Fruit fly (Drosophila melanogaster) whole organism, embryonic: ENCODE data around the gene CG43407.

Experiments
- Atf3 ChIP-seq: fragments of 200-800 bp; sonication (Bioruptor generic); optimal IDR thresholded peaks from 3 replicates; lab custom pipeline; 2016; ENCODE audit warnings: missing biosample characterization, missing genetic modification characterization
- BEAF-32 ChIP-seq: fragments of 200-800 bp; sonication (Bioruptor generic); optimal IDR thresholded peaks from 3 replicates; lab custom pipeline; 2017; ENCODE audit warnings: missing biosample characterization, missing genetic modification characterization, mild to moderate bottlenecking, moderate library complexity, missing genetic modification reagents
- BtbVII ChIP-seq: fragments of 200-800 bp; sonication (Bioruptor generic); optimal IDR thresholded peaks from 3 replicates; lab custom pipeline; 2017; ENCODE audit warnings: missing biosample characterization, mild to moderate bottlenecking, missing genetic modification characterization
- CG11093 ChIP-seq: fragments of 200-800 bp; sonication (Bioruptor generic); IDR thresholded peaks from 3 replicates; pipeline ENCODE4 v1.3.6; 2022; ENCODE audit warnings: missing biosample characterization, missing genetic modification characterization
- CG17802 ChIP-seq: fragments of 200-800 bp; sonication (Bioruptor generic); optimal IDR thresholded peaks from 2 replicates; lab custom pipeline; 2018; ENCODE audit warnings: missing biosample characterization, mild to moderate bottlenecking, missing genetic modification characterization, moderate library complexity
- CG1792 ChIP-seq: fragments of 200-800 bp; sonication (Bioruptor generic); optimal IDR thresholded peaks from 2 replicates; lab custom pipeline; 2016; ENCODE audit warnings: missing biosample characterization, missing genetic modification characterization
- CG18262 ChIP-seq: fragments of 200-800 bp; optimal IDR thresholded peaks from 3 replicates; lab custom pipeline; 2019; ENCODE audit warnings: missing biosample characterization, mild to moderate bottlenecking, missing genetic modification characterization, moderate library complexity
- CG2712 ChIP-seq: fragments of 200-800 bp; optimal IDR thresholded peaks from 3 replicates; lab custom pipeline; 2019; ENCODE audit warnings: missing biosample characterization, mild to moderate bottlenecking, missing genetic modification characterization, moderate library complexity
- CG31365 ChIP-seq: fragments of 200-800 bp; sonication (Bioruptor generic); optimal IDR thresholded peaks from 2 replicates; lab custom pipeline; 2018; ENCODE audit warnings: missing biosample characterization, mild to moderate bottlenecking, missing genetic modification characterization
- CG4820 ChIP-seq: fragments of 200-800 bp; sonication (Bioruptor generic); optimal IDR thresholded peaks from 3 replicates; lab custom pipeline; 2016; ENCODE audit warnings: missing biosample characterization, missing genetic modification characterization
- CG6683 ChIP-seq: fragments of 200-800 bp; sonication (Bioruptor generic); optimal IDR thresholded peaks from 2 replicates; lab custom pipeline; 2017; ENCODE audit warnings: missing biosample characterization, mild to moderate bottlenecking, missing genetic modification characterization, missing genetic modification reagents
- CG7357 ChIP-seq: fragments of 200-800 bp; sonication (Bioruptor generic); IDR thresholded peaks from 3 replicates; pipeline ENCODE4 v1.3.6; 2022; ENCODE audit warnings: missing biosample characterization, missing genetic modification characterization
- CG7556 ChIP-seq: fragments of 200-800 bp; sonication (Bioruptor generic); optimal IDR thresholded peaks from 2 replicates; lab custom pipeline; 2017; ENCODE audit warnings: missing biosample characterization, mild to moderate bottlenecking, missing genetic modification characterization
- CG8290 ChIP-seq, 3 experiments: fragments of 200-800 bp; sonication (Bioruptor generic); optimal IDR thresholded peaks; 2 replicates each; lab custom pipeline; 2016 to 2019; ENCODE audit warnings: missing biosample characterization in 3 of 3, missing genetic modification characterization in 3 of 3, mild to moderate bottlenecking in 2 of 3, moderate library complexity in 1 of 3
- CG9932 ChIP-seq: fragments of 200-800 bp; sonication (Bioruptor generic); IDR thresholded peaks from 2 replicates; pipeline ENCODE4 v1.3.6; 2022; ENCODE audit warnings: missing biosample characterization, missing genetic modification characterization
- Fer1 ChIP-seq: fragments of 200-800 bp; sonication (Bioruptor generic); optimal IDR thresholded peaks from 2 replicates; lab custom pipeline; 2017; ENCODE audit warnings: missing biosample characterization, mild to moderate bottlenecking, missing genetic modification characterization
- H2.0 ChIP-seq: fragments of 200-800 bp; sonication (Bioruptor generic); IDR thresholded peaks from 2 replicates; pipeline ENCODE4 v1.3.6; 2022; ENCODE audit warnings: missing biosample characterization, missing genetic modification characterization
- HLH4C ChIP-seq: fragments of 200-800 bp; sonication (Bioruptor generic); IDR thresholded peaks from 3 replicates; pipeline ENCODE4 v1.3.6; 2022; ENCODE audit warnings: missing biosample characterization, missing genetic modification characterization; ENCODE audit not compliant: partially characterized antibody
- Hey ChIP-seq: fragments of 200-800 bp; sonication (Bioruptor generic); optimal IDR thresholded peaks from 3 replicates; lab custom pipeline; 2018; ENCODE audit warnings: missing biosample characterization, mild to moderate bottlenecking, missing genetic modification characterization
- Kr ChIP-seq: fragments of 200-800 bp; sonication (Bioruptor generic); optimal IDR thresholded peaks from 2 replicates; lab custom pipeline; 2017; ENCODE audit warnings: missing biosample characterization, mild to moderate bottlenecking, missing genetic modification characterization
- Lhr ChIP-seq: fragments of 200-800 bp; sonication (Bioruptor generic); optimal IDR thresholded peaks from 3 replicates; lab custom pipeline; 2017; ENCODE audit warnings: mild to moderate bottlenecking, missing biosample characterization, missing genetic modification reagents, missing genetic modification characterization
- MESR4 ChIP-seq: fragments of 200-800 bp; sonication (Bioruptor generic); optimal IDR thresholded peaks from 2 replicates; lab custom pipeline; 2018; ENCODE audit warnings: missing biosample characterization, mild to moderate bottlenecking, missing genetic modification characterization, moderate library complexity
- Nf-YC ChIP-seq: fragments of 200-800 bp; optimal IDR thresholded peaks from 3 replicates; lab custom pipeline; 2019; ENCODE audit warnings: missing biosample characterization, mild to moderate bottlenecking, missing genetic modification characterization, moderate library complexity
- PHDP ChIP-seq: fragments of 200-800 bp; sonication (Bioruptor generic); optimal IDR thresholded peaks from 3 replicates; lab custom pipeline; 2018; ENCODE audit warnings: missing biosample characterization, mild to moderate bottlenecking, missing genetic modification characterization, moderate library complexity
- Pdp1 ChIP-seq, 2 experiments: fragments of 200-800 bp; sonication (Bioruptor generic); optimal IDR thresholded peaks; 3 replicates each; lab custom pipeline; 2016; ENCODE audit warnings: missing biosample characterization in 2 of 2, missing genetic modification characterization in 2 of 2, mild to moderate bottlenecking in 1 of 2, moderate library complexity in 1 of 2
- Ptx1 ChIP-seq: fragments of 200-800 bp; sonication (Bioruptor generic); IDR thresholded peaks from 2 replicates; pipeline ENCODE4 v1.3.6; 2022; ENCODE audit warnings: missing biosample characterization, missing genetic modification characterization
- Sry-δ ChIP-seq: fragments of 200-800 bp; sonication (Bioruptor generic); optimal IDR thresholded peaks from 2 replicates; lab custom pipeline; 2016; ENCODE audit warnings: missing biosample characterization, missing genetic modification characterization
- Ssrp ChIP-seq: fragments of 200-800 bp; sonication (Bioruptor generic); optimal IDR thresholded peaks from 2 replicates; lab custom pipeline; 2018; ENCODE audit warnings: missing biosample characterization, mild to moderate bottlenecking, missing genetic modification characterization, moderate library complexity
- abd-A ChIP-seq: fragments of 200-800 bp; sonication (Bioruptor generic); optimal IDR thresholded peaks from 3 replicates; lab custom pipeline; 2019; ENCODE audit warnings: missing biosample characterization, mild to moderate bottlenecking, missing genetic modification characterization, moderate library complexity
- aop ChIP-seq: fragments of 200-800 bp; sonication (Bioruptor generic); IDR thresholded peaks from 2 replicates; pipeline ENCODE4 v1.3.6; 2022; ENCODE audit warnings: missing biosample characterization, missing genetic modification characterization
- bab2 ChIP-seq: fragments of 200-800 bp; sonication (Bioruptor generic); optimal IDR thresholded peaks from 2 replicates; lab custom pipeline; 2016; ENCODE audit warnings: missing biosample characterization, missing genetic modification characterization
- bbx ChIP-seq: fragments of 200-800 bp; sonication (Bioruptor generic); IDR thresholded peaks from 2 replicates; pipeline ENCODE4 v1.3.6; 2022; ENCODE audit warnings: missing biosample characterization, missing genetic modification characterization; ENCODE audit not compliant: partially characterized antibody
- bowl ChIP-seq: fragments of 200-800 bp; sonication (Bioruptor generic); IDR thresholded peaks from 2 replicates; pipeline ENCODE4 v1.3.6; 2022; ENCODE audit warnings: missing biosample characterization, missing genetic modification characterization
- crp ChIP-seq, 2 experiments: fragments of 200-800 bp; sonication (Bioruptor generic); optimal IDR thresholded peaks; 2 replicates in 1 of 2; 3 replicates in 1 of 2; lab custom pipeline; 2017; ENCODE audit warnings: missing biosample characterization in 2 of 2, missing genetic modification characterization in 2 of 2, mild to moderate bottlenecking in 1 of 2, moderate library complexity in 1 of 2
- danr ChIP-seq: fragments of 200-800 bp; sonication (Bioruptor generic); IDR thresholded peaks from 2 replicates; pipeline ENCODE4 v1.3.6; 2022; ENCODE audit warnings: missing biosample characterization, missing genetic modification characterization
- dmrt99B ChIP-seq: fragments of 200-800 bp; sonication (Bioruptor generic); optimal IDR thresholded peaks from 2 replicates; lab custom pipeline; 2018; ENCODE audit warnings: missing biosample characterization, mild to moderate bottlenecking, missing genetic modification characterization, moderate library complexity
- ewg ChIP-seq: fragments of 200-800 bp; sonication (Bioruptor generic); optimal IDR thresholded peaks from 3 replicates; lab custom pipeline; 2017; ENCODE audit warnings: mild to moderate bottlenecking, missing biosample characterization, missing genetic modification reagents, missing genetic modification characterization
- gfzf ChIP-seq: fragments of 200-800 bp; sonication (Bioruptor generic); optimal IDR thresholded peaks from 2 replicates; lab custom pipeline; 2016; ENCODE audit warnings: missing biosample characterization, mild to moderate bottlenecking, missing genetic modification characterization, moderate library complexity
- jing ChIP-seq: fragments of 200-800 bp; sonication (Bioruptor generic); optimal IDR thresholded peaks from 2 replicates; lab custom pipeline; 2018; ENCODE audit warnings: missing biosample characterization, mild to moderate bottlenecking, missing genetic modification characterization
- p53 ChIP-seq: fragments of 200-800 bp; sonication (Bioruptor generic); optimal IDR thresholded peaks from 2 replicates; lab custom pipeline; 2016; ENCODE audit warnings: missing biosample characterization, missing genetic modification characterization
- peb ChIP-seq: fragments of 200-800 bp; sonication (Bioruptor generic); IDR thresholded peaks from 2 replicates; pipeline ENCODE4 v1.3.6; 2022; ENCODE audit warnings: missing biosample characterization, missing genetic modification characterization
- sc ChIP-seq, 3 experiments: fragments of >200 bp in 2 of 3; fragments of 200-800 bp in 1 of 3; sonication (Bioruptor generic) in 1 of 3; optimal IDR thresholded peaks; 2 replicates in 2 of 3; 3 replicates in 1 of 3; lab custom pipeline; 2017; ENCODE audit warnings: mild to moderate bottlenecking in 1 of 3, missing biosample characterization in 1 of 3, missing genetic modification characterization in 1 of 3, missing genetic modification reagents in 1 of 3
- sqz ChIP-seq: fragments of 200-800 bp; sonication (Bioruptor generic); optimal IDR thresholded peaks from 3 replicates; lab custom pipeline; 2018; ENCODE audit warnings: missing biosample characterization, mild to moderate bottlenecking, missing genetic modification characterization
- stc ChIP-seq: fragments of 200-800 bp; sonication (Bioruptor generic); IDR thresholded peaks from 2 replicates; pipeline ENCODE4 v1.3.6; 2022; ENCODE audit warnings: missing biosample characterization, missing genetic modification characterization
- ttk ChIP-seq: fragments of 200-800 bp; sonication (Bioruptor generic); IDR thresholded peaks from 2 replicates; pipeline ENCODE4 v2.1.2; 2022; ENCODE audit warnings: missing biosample characterization, missing genetic modification characterization
- vfl ChIP-seq: fragments of 200-800 bp; sonication (Bioruptor generic); optimal IDR thresholded peaks from 2 replicates; lab custom pipeline; 2016; ENCODE audit warnings: missing biosample characterization, missing genetic modification characterization
- zfh1 ChIP-seq: fragments of 200-800 bp; sonication (Bioruptor generic); IDR thresholded peaks from 3 replicates; pipeline ENCODE4 v1.3.6; 2022; ENCODE audit warnings: missing biosample characterization, missing genetic modification characterization

CG43407 gene

dm6 chr3L:19073029-19073908, 20.1 kb upstream of the CG43407 start (continued):
- no peak for TF ChIP-seq CG4820 (GFP tag; lab: Kevin White, UChicago)
- peak; percentile 37 for TF ChIP-seq ewg (GFP tag; lab: Kevin White, UChicago)
- 0 out of 3 replicates have a peak, but pooled peaks have one; percentile 20 for TF ChIP-seq CG11093 (GFP tag; lab: Robert Waterston, UW)
- peak; percentile 26; the same call in 1 of the 2 replicates for TF ChIP-seq bowl
- no peak for TF ChIP-seq sc (optimal IDR thresholded peaks at IDR 0.05; lab: Kevin White, UChicago)
- peak; percentile 1 for TF ChIP-seq sc (GFP tag; optimal IDR thresholded peaks at IDR 0.05; lab: Kevin White, UChicago)
- no peak for TF ChIP-seq MESR4 (GFP tag; lab: Kevin White, UChicago)
- TF ChIP-seq Pdp1 (GFP tag; optimal IDR thresholded peaks at IDR 0.05; lab: Kevin White, UChicago): peak in 1 of 2 experiments; percentile 67
- no peak for TF ChIP-seq PHDP
- no peak for TF ChIP-seq BtbVII (GFP tag; lab: Kevin White, UChicago)
- TF ChIP-seq Sry-δ (GFP tag; lab: Kevin White, UChicago): no peak
- no peak for TF ChIP-seq Lhr
- TF ChIP-seq CG8290 (GFP tag; optimal IDR thresholded peaks at IDR 0.05; lab: Kevin White, UChicago): no peak
- TF ChIP-seq CG8290 (tag; optimal IDR thresholded peaks at IDR 0.05; lab: Kevin White, UChicago): peak in 1 of 2 experiments; percentile 18
- TF ChIP-seq HLH4C (GFP tag; lab: Robert Waterston, UW): no peak
- no peak for TF ChIP-seq Ptx1 (GFP tag; lab: Robert Waterston, UW)
- TF ChIP-seq peb: no peak
- TF ChIP-seq CG7357 (GFP tag; lab: Robert Waterston, UW): no peak
- TF ChIP-seq Kr (GFP tag; lab: Kevin White, UChicago): no peak
- peak; percentile 3 for TF ChIP-seq Hey (tag; lab: Kevin White, UChicago)
- TF ChIP-seq zfh1 (GFP tag; lab: Robert Waterston, UW): 0 out of 3 replicates have a peak, but pooled peaks have one; percentile 32
- peak; percentile 52 for TF ChIP-seq sqz
- TF ChIP-seq bbx (GFP tag; lab: Robert Waterston, UW): no peak
- no peak for TF ChIP-seq Ssrp (tag; lab: Kevin White, UChicago)
- no peak for TF ChIP-seq jing (GFP tag; lab: Kevin White, UChicago)
- TF ChIP-seq stc (GFP tag; lab: Robert Waterston, UW): peak; percentile 7; the same call in 1 of the 2 replicates
- no peak for TF ChIP-seq CG7556 (GFP tag; lab: Kevin White, UChicago)
- no peak for TF ChIP-seq CG17802 (tag; lab: Kevin White, UChicago)
- TF ChIP-seq CG6683 (GFP tag; lab: Kevin White, UChicago): peak; percentile 8
- TF ChIP-seq BEAF-32 (GFP tag; lab: Kevin White, UChicago): no peak
- TF ChIP-seq CG1792 (GFP tag; lab: Kevin White, UChicago): no peak
- TF ChIP-seq p53 (GFP tag; lab: Kevin White, UChicago): no peak
- TF ChIP-seq Atf3: no peak
- no peak for TF ChIP-seq Nf-YC
- no peak for TF ChIP-seq CG31365
- no peak for TF ChIP-seq bab2
- peak; percentile 20 for TF ChIP-seq dmrt99B
- no peak for TF ChIP-seq aop (GFP tag; lab: Robert Waterston, UW)
- no peak for TF ChIP-seq CG18262 (tag; lab: Kevin White, UChicago)
- TF ChIP-seq gfzf (GFP tag; lab: Kevin White, UChicago): no peak
- TF ChIP-seq H2.0: no peak
- no peak for TF ChIP-seq ttk
- TF ChIP-seq crp (GFP tag; optimal IDR thresholded peaks at IDR 0.05; lab: Kevin White, UChicago): no peak
- TF ChIP-seq vfl (GFP tag; lab: Kevin White, UChicago): no peak
- no peak for TF ChIP-seq CG9932 (GFP tag; lab: Robert Waterston, UW)
- TF ChIP-seq CG2712: no peak
- peak; percentile 42 for TF ChIP-seq abd-A (tag; lab: Kevin White, UChicago)
- TF ChIP-seq Fer1: no peak
- TF ChIP-seq danr (GFP tag; lab: Robert Waterston, UW): no peak
